Worm (Caenorhabditis elegans) whole organism, L4 larva: ENCODE measurements around the gene C05G5.5.
A peak's percentile ranks its signal among the peaks of the same experiment; 100 is the strongest.

Experiments
- F26F4.8 ChIP-seq: fragments of 200-800 bp; sonication (Bioruptor generic); conservative IDR thresholded peaks from 2 replicates; pipeline ENCODE4 v1.3.6; 2022; ENCODE audit warnings: missing genetic modification characterization, missing compliant biosample characterization
- F37D6.2 ChIP-seq: sonication (generic microtip); optimal IDR thresholded peaks from 2 replicates; lab custom pipeline; 2016; ENCODE audit warnings: mild to moderate bottlenecking, missing genetic modification characterization, missing compliant biosample characterization
- F49E8.2 ChIP-seq: sonication (generic microtip); optimal IDR thresholded peaks from 2 replicates; lab custom pipeline; 2016; ENCODE audit warnings: missing compliant biosample characterization, mild to moderate bottlenecking, missing genetic modification characterization, borderline replicate concordance
- R02D3.7 ChIP-seq: fragments of 150-350 bp; sonication (generic microtip); optimal IDR thresholded peaks from 3 replicates; lab custom pipeline; 2014; ENCODE audit warnings: missing biosample characterization, missing genetic modification characterization
- aly-2 ChIP-seq: sonication (generic microtip); optimal IDR thresholded peaks from 2 replicates; lab custom pipeline; 2018; ENCODE audit warnings: missing biosample characterization, missing genetic modification characterization
- ceh-28 ChIP-seq: fragments of 150-350 bp; optimal IDR thresholded peaks from 2 replicates; lab custom pipeline; 2014; ENCODE audit warnings: missing biosample characterization, missing genetic modification reagents, missing genetic modification characterization
- ceh-32 ChIP-seq: sonication (generic microtip); optimal IDR thresholded peaks from 2 replicates; lab custom pipeline; 2016; ENCODE audit warnings: mild to moderate bottlenecking, missing genetic modification characterization, missing compliant biosample characterization; ENCODE audit not compliant: poor library complexity
- ceh-44 ChIP-seq: fragments of 200-800 bp; sonication (Bioruptor generic); IDR thresholded peaks from 2 replicates; pipeline ENCODE4 v1.3.6; 2022; ENCODE audit warnings: missing genetic modification reagents, missing genetic modification characterization, missing compliant biosample characterization
- ceh-62 ChIP-seq: sonication (generic microtip); optimal IDR thresholded peaks from 2 replicates; lab custom pipeline; 2017; ENCODE audit warnings: missing biosample characterization, missing genetic modification characterization
- ces-1 ChIP-seq: fragments of 150-350 bp; sonication (generic microtip); optimal IDR thresholded peaks from 4 replicates; lab custom pipeline; 2014; ENCODE audit warnings: missing biosample characterization, missing genetic modification reagents, missing genetic modification characterization
- ctbp-1 ChIP-seq: fragments of 200-800 bp; sonication (Bioruptor generic); IDR thresholded peaks from 2 replicates; pipeline ENCODE4 v1.3.6; 2022; ENCODE audit warnings: missing genetic modification reagents, missing genetic modification characterization, missing compliant biosample characterization
- daf-12 ChIP-seq: fragments of 150-350 bp; optimal IDR thresholded peaks from 2 replicates; lab custom pipeline; 2014; ENCODE audit warnings: missing biosample characterization, missing genetic modification reagents, missing genetic modification characterization
- daf-19 ChIP-seq: fragments of 200-800 bp; sonication (Bioruptor generic); conservative IDR thresholded peaks from 2 replicates; pipeline ENCODE4 v1.3.6; 2022; ENCODE audit warnings: missing genetic modification characterization, missing compliant biosample characterization
- daf-8 ChIP-seq: fragments of 200-800 bp; sonication (Bioruptor generic); IDR thresholded peaks from 2 replicates; pipeline ENCODE4 v1.3.6; 2022; ENCODE audit warnings: missing genetic modification characterization, missing compliant biosample characterization
- dmd-6 ChIP-seq: fragments of 200-800 bp; sonication (Bioruptor generic); IDR thresholded peaks from 2 replicates; pipeline ENCODE4 v1.3.6; 2022; ENCODE audit warnings: missing genetic modification reagents, missing genetic modification characterization, missing compliant biosample characterization
- dmd-9 ChIP-seq: fragments of 200-800 bp; sonication (Bioruptor generic); IDR thresholded peaks from 2 replicates; pipeline ENCODE4 v1.3.6; 2022; ENCODE audit warnings: missing genetic modification reagents, missing genetic modification characterization, missing compliant biosample characterization
- duxl-1 ChIP-seq: sonication (generic microtip); optimal IDR thresholded peaks from 2 replicates; lab custom pipeline; 2016; ENCODE audit warnings: mild to moderate bottlenecking, missing genetic modification characterization, moderate library complexity, missing compliant biosample characterization; ENCODE audit not compliant: poor library complexity
- egl-27 ChIP-seq: sonication (generic microtip); optimal IDR thresholded peaks from 3 replicates; lab custom pipeline; 2017; ENCODE audit warnings: missing biosample characterization, missing genetic modification reagents, missing genetic modification characterization
- hlh-30 ChIP-seq: sonication (generic microtip); optimal IDR thresholded peaks from 2 replicates; lab custom pipeline; 2017; ENCODE audit warnings: antibody characterized with exemption, mild to moderate bottlenecking, missing genetic modification characterization, missing compliant biosample characterization; ENCODE audit not compliant: insufficient read depth
- hmg-1.1 ChIP-seq: fragments of 200-800 bp; sonication (Bioruptor generic); IDR thresholded peaks from 2 replicates; pipeline ENCODE4 v1.3.6; 2022; ENCODE audit warnings: missing genetic modification reagents, missing genetic modification characterization, missing compliant biosample characterization
- lim-7 ChIP-seq: fragments of 200-800 bp; sonication (Bioruptor generic); IDR thresholded peaks from 2 replicates; pipeline ENCODE4 v1.3.6; 2022; ENCODE audit warnings: missing genetic modification characterization, missing compliant biosample characterization
- lin-1 ChIP-seq: fragments of 200-800 bp; sonication (Bioruptor generic); IDR thresholded peaks from 2 replicates; pipeline ENCODE4 v1.3.6; 2022; ENCODE audit warnings: missing genetic modification reagents, missing genetic modification characterization, missing compliant biosample characterization
- lin-29 ChIP-seq: fragments of 200-800 bp; sonication (Bioruptor generic); IDR thresholded peaks from 2 replicates; pipeline ENCODE4 v1.3.6; 2022; ENCODE audit warnings: missing genetic modification reagents, missing genetic modification characterization, missing compliant biosample characterization
- lin-38 ChIP-seq: fragments of 200-800 bp; sonication (Bioruptor generic); IDR thresholded peaks from 2 replicates; pipeline ENCODE4 v1.3.6; 2022; ENCODE audit warnings: missing genetic modification reagents, missing genetic modification characterization, missing compliant biosample characterization
- lin-39 ChIP-seq: fragments of 150-350 bp; optimal IDR thresholded peaks from 2 replicates; lab custom pipeline; 2014; ENCODE audit warnings: missing biosample characterization, missing genetic modification reagents, missing genetic modification characterization
- lir-3 ChIP-seq: sonication (generic microtip); optimal IDR thresholded peaks from 2 replicates; lab custom pipeline; 2016; ENCODE audit warnings: mild to moderate bottlenecking, missing genetic modification characterization, missing compliant biosample characterization
- madf-9 ChIP-seq: fragments of 200-800 bp; sonication (Bioruptor generic); conservative IDR thresholded peaks from 2 replicates; pipeline ENCODE4 v1.3.6; 2022; ENCODE audit warnings: missing genetic modification reagents, missing genetic modification characterization, missing compliant biosample characterization
- mes-2 ChIP-seq: sonication (generic microtip); optimal IDR thresholded peaks from 2 replicates; lab custom pipeline; 2016; ENCODE audit warnings: missing genotype, mild to moderate bottlenecking, missing genetic modification characterization, missing compliant biosample characterization; ENCODE audit not compliant: poor library complexity, severe bottlenecking
- mxl-3 ChIP-seq: fragments of 200-800 bp; sonication (Bioruptor generic); optimal IDR thresholded peaks from 2 replicates; lab custom pipeline; 2018; ENCODE audit warnings: mild to moderate bottlenecking, missing genetic modification characterization, missing compliant biosample characterization
- nhr-102 ChIP-seq: sonication (generic microtip); optimal IDR thresholded peaks from 2 replicates; lab custom pipeline; 2016; ENCODE audit warnings: mild to moderate bottlenecking, missing genetic modification characterization, moderate library complexity, missing compliant biosample characterization
- nhr-11 ChIP-seq: fragments of 150-350 bp; optimal IDR thresholded peaks from 2 replicates; lab custom pipeline; 2014; ENCODE audit warnings: missing biosample characterization, missing genetic modification characterization
- nhr-25 ChIP-seq: sonication (generic microtip); optimal IDR thresholded peaks from 2 replicates; lab custom pipeline; 2017; ENCODE audit warnings: missing genetic modification characterization, mild to moderate bottlenecking, missing compliant biosample characterization, antibody characterized with exemption, moderate library complexity, borderline replicate concordance; ENCODE audit not compliant: insufficient read depth
- nhr-28 ChIP-seq: fragments of 150-350 bp; optimal IDR thresholded peaks from 2 replicates; lab custom pipeline; 2014; ENCODE audit warnings: missing biosample characterization, missing genetic modification characterization
- nhr-42 ChIP-seq: fragments of 200-800 bp; sonication (Bioruptor generic); IDR thresholded peaks from 2 replicates; pipeline ENCODE4 v1.3.6; 2022; ENCODE audit warnings: missing genetic modification characterization, missing compliant biosample characterization
- nhr-48 ChIP-seq: sonication (generic microtip); optimal IDR thresholded peaks from 2 replicates; lab custom pipeline; 2016; ENCODE audit warnings: mild to moderate bottlenecking, missing genetic modification characterization, missing compliant biosample characterization
- nhr-76 ChIP-seq: fragments of 150-350 bp; optimal IDR thresholded peaks from 2 replicates; lab custom pipeline; 2014; ENCODE audit warnings: missing biosample characterization, missing genetic modification characterization
- nhr-77 ChIP-seq: fragments of 150-350 bp; optimal IDR thresholded peaks from 2 replicates; lab custom pipeline; 2014; ENCODE audit warnings: missing biosample characterization, missing genetic modification characterization
- php-3 ChIP-seq: fragments of 200-800 bp; sonication (Bioruptor generic); IDR thresholded peaks from 2 replicates; pipeline ENCODE4 v1.3.6; 2022; ENCODE audit warnings: missing genetic modification reagents, missing genetic modification characterization, missing compliant biosample characterization
- skn-1 ChIP-seq: fragments of 150-350 bp; optimal IDR thresholded peaks from 2 replicates; lab custom pipeline; 2014; ENCODE audit warnings: missing biosample characterization, missing genetic modification characterization
- snpc-1.2 ChIP-seq: fragments of 200-800 bp; sonication (Bioruptor generic); IDR thresholded peaks from 2 replicates; pipeline ENCODE4 v1.3.6; 2022; ENCODE audit warnings: missing genetic modification reagents, missing genetic modification characterization, missing compliant biosample characterization
- tag-97 ChIP-seq: fragments of 200-800 bp; sonication (Bioruptor generic); IDR thresholded peaks from 2 replicates; pipeline ENCODE4 v1.3.6; 2022; ENCODE audit warnings: missing genetic modification characterization, missing compliant biosample characterization
- unc-62 ChIP-seq, 3 experiments: fragments of 150-350 bp in 1 of 3; sonication (generic microtip); optimal IDR thresholded peaks in 2 of 3; peaks in 1 of 3; 1 replicate in 1 of 3; 2 replicates in 2 of 3; lab custom pipeline; 2014 to 2017; ENCODE audit warnings: missing biosample characterization in 3 of 3, missing genetic modification characterization in 3 of 3, missing genetic modification reagents in 3 of 3, missing genotype in 1 of 3
- vab-7 ChIP-seq: fragments of 200-800 bp; sonication (Bioruptor generic); IDR thresholded peaks from 2 replicates; pipeline ENCODE4 v1.3.6; 2022; ENCODE audit warnings: missing genetic modification reagents, missing genetic modification characterization, missing compliant biosample characterization
- zfp-3 ChIP-seq: fragments of 200-800 bp; sonication (Bioruptor generic); conservative IDR thresholded peaks from 2 replicates; pipeline ENCODE4 v1.3.6; 2022; ENCODE audit warnings: missing genetic modification reagents, missing genetic modification characterization, missing compliant biosample characterization
- zip-11 ChIP-seq: fragments of 200-800 bp; sonication (Bioruptor generic); IDR thresholded peaks from 2 replicates; pipeline ENCODE4 v1.3.6; 2022; ENCODE audit warnings: missing genetic modification characterization, missing compliant biosample characterization
- zip-2 ChIP-seq: fragments of 150-350 bp; optimal IDR thresholded peaks from 2 replicates; lab custom pipeline; 2014; ENCODE audit warnings: missing biosample characterization, missing genetic modification characterization
- ztf-11 ChIP-seq: fragments of 150-350 bp; optimal IDR thresholded peaks from 2 replicates; lab custom pipeline; 2014; ENCODE audit warnings: missing biosample characterization, missing genetic modification characterization
- ztf-7 ChIP-seq: fragments of 150-350 bp; optimal IDR thresholded peaks from 2 replicates; lab custom pipeline; 2014; ENCODE audit warnings: missing biosample characterization, missing genetic modification characterization

The C05G5.5 gene

ce11 chrX:14708176-14708642 lies 52.7 kb downstream of the C05G5.5 start (continued):
- peak; percentile 95 for TF ChIP-seq hmg-1.1
- TF ChIP-seq madf-9 (GFP tag; lab: Robert Waterston, UW), result peak; percentile 77
- TF ChIP-seq ceh-62, result no peak
- peak; percentile 97 for TF ChIP-seq mxl-3 (GFP tag; lab: Kevin White, UChicago)
- no peak for TF ChIP-seq daf-8 (GFP tag; lab: Robert Waterston, UW)
- no peak for TF ChIP-seq ztf-11 (tag; lab: Kevin White, UChicago)
- no peak for TF ChIP-seq skn-1 (tag; lab: Kevin White, UChicago)
- no peak for TF ChIP-seq F26F4.8 (GFP tag; lab: Robert Waterston, UW)
- no peak for TF ChIP-seq lin-39
- peak; percentile 76 for TF ChIP-seq nhr-77
- TF ChIP-seq lim-7 (GFP tag; lab: Robert Waterston, UW), result no peak
- peak; percentile 21 for TF ChIP-seq lir-3 (tag; lab: Kevin White, UChicago)
- TF ChIP-seq unc-62 (GFP tag; optimal IDR thresholded peaks at IDR 0.05 in 1 of 2; lab: Kevin White, UChicago), result peak in 1 of 2 experiments; percentile 70
- peak; percentile 3 for TF ChIP-seq unc-62 (tag; optimal IDR thresholded peaks at IDR 0.05; lab: Kevin White, UChicago)
- TF ChIP-seq lin-1 (GFP tag; lab: Robert Waterston, UW), result 0 out of 2 replicates have a peak, but pooled peaks have one; percentile 52
- peak; percentile 45 for TF ChIP-seq zip-2 (tag; lab: Kevin White, UChicago)
- TF ChIP-seq nhr-11 (tag; lab: Kevin White, UChicago), result peak; percentile 92
- TF ChIP-seq ztf-7 (tag; lab: Kevin White, UChicago), result no peak
- TF ChIP-seq nhr-102, result peak; percentile 75

ce11 chrX:14706698-14707285 lies 54.1 kb downstream of the C05G5.5 start, which contains the start of gene tmem-184:
tmem-184 (minus strand) TSS chrX:14706861.
- TF ChIP-seq aly-2 (tag; lab: Kevin White, UChicago) (no peak), ceh-62 (no peak), duxl-1 (tag; lab: Kevin White, UChicago) (no peak), lin-29 (GFP tag; lab: Robert Waterston, UW) (no peak), daf-8 (GFP tag; lab: Robert Waterston, UW) (no peak), dmd-9 (GFP tag; lab: Robert Waterston, UW) (no peak), nhr-28 (tag; lab: Kevin White, UChicago) (peak; percentile 44), dmd-6 (GFP tag; lab: Robert Waterston, UW) (peak; percentile 97), hlh-30 (tag; lab: Kevin White, UChicago) (peak; percentile 40), zip-11 (GFP tag; lab: Robert Waterston, UW) (no peak), mes-2 (tag; lab: Kevin White, UChicago) (peak; percentile 0), tag-97 (GFP tag; lab: Robert Waterston, UW) (no peak), nhr-25 (tag; lab: Kevin White, UChicago) (no peak), F49E8.2 (tag; lab: Kevin White, UChicago) (no peak), nhr-77 (peak; percentile 62), nhr-42 (GFP tag; lab: Robert Waterston, UW) (no peak), ceh-28 (tag; lab: Kevin White, UChicago) (no peak), lin-38 (GFP tag; lab: Robert Waterston, UW) (peak; percentile 49), F26F4.8 (GFP tag; lab: Robert Waterston, UW) (no peak), nhr-48 (tag; lab: Kevin White, UChicago) (peak; percentile 88), R02D3.7 (tag; lab: Kevin White, UChicago) (no peak), nhr-76 (tag; lab: Kevin White, UChicago) (peak; percentile 2), php-3 (GFP tag; lab: Robert Waterston, UW) (peak; percentile 52; the same call in 1 of the 2 replicates), ces-1 (GFP tag; lab: Kevin White, UChicago) (no peak), daf-19 (GFP tag; lab: Robert Waterston, UW) (no peak), egl-27 (tag; lab: Kevin White, UChicago) (no peak), snpc-1.2 (no peak), ctbp-1 (no peak), daf-12 (tag; lab: Kevin White, UChicago) (no peak), vab-7 (GFP tag; lab: Robert Waterston, UW) (0 out of 2 replicates have a peak, but pooled peaks have one; percentile 11), ceh-32 (tag; lab: Kevin White, UChicago) (no peak), ztf-7 (tag; lab: Kevin White, UChicago) (no peak), ceh-44 (GFP tag; lab: Robert Waterston, UW) (no peak), zfp-3 (GFP tag; lab: Robert Waterston, UW) (0 out of 2 replicates have a peak, but pooled peaks have one; percentile 22), F37D6.2 (no peak)
